Fruit fly (Drosophila melanogaster): Measurements from ENCODE around the gene CG18823.

CG18823 gene

DNA sequence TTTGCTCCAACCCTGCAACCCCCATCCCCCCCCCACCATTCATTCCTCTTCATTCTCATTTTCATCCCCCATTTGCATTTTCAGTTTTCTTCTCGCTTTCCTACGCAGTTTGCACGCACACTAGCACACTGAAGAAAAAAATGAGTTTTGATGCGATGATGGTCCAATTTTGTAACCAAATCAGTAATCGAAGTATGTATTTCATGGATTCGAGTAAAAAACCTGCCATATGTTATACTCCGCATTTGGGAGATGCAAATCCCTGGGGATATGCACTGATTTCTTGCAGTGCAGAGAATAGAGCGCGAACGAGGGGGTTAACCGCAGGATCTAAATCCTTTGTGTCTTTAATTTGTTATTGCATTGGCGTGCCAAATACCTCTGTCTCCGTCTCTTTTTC, 34.4 kb upstream of the CG18823 start (continued):
- TF ChIP-seq tll (GFP tag; optimal IDR thresholded peaks at IDR 0.05) (no peak), H15 (GFP tag; IDR thresholded peaks at IDR 0.05) (peak; percentile 51; the same call in 1 of the 3 replicates), CG3847 (GFP tag; IDR thresholded peaks at IDR 0.05) (peak; percentile 48; the same call in 1 of the 2 replicates), CG10431 (GFP tag; optimal IDR thresholded peaks at IDR 0.05) (no peak), CG9797 (GFP tag; optimal IDR thresholded peaks at IDR 0.05) (no peak), ranshi (GFP tag; IDR thresholded peaks at IDR 0.05) (peak; percentile 59), CG10147 (GFP tag; optimal IDR thresholded peaks at IDR 0.05) (peak; percentile 44), Ets65A (GFP tag) (peak; percentile 93), CG17829 (tag; optimal IDR thresholded peaks at IDR 0.05) (peak; percentile 23), CG3407 (GFP tag; optimal IDR thresholded peaks at IDR 0.05) (no peak), kni (GFP tag; optimal IDR thresholded peaks at IDR 0.05) (no peak), pb (GFP tag; optimal IDR thresholded peaks at IDR 0.05) (peak; percentile 62), CG17612 (GFP tag; IDR thresholded peaks at IDR 0.05) (no peak), insv (GFP tag; optimal IDR thresholded peaks at IDR 0.05) (no peak), CG11398 (GFP tag; optimal IDR thresholded peaks at IDR 0.05) (no peak), pum (GFP tag; optimal IDR thresholded peaks at IDR 0.05) (peak; percentile 51), Hr51 (GFP tag; optimal IDR thresholded peaks at IDR 0.05) (peak; percentile 7 to 65), ttk (GFP tag; IDR thresholded peaks at IDR 0.05) (peak; percentile 56), CG6791 (GFP tag; IDR thresholded peaks at IDR 0.05; ENCODE audit: partially characterized antibody) (no peak), CG18262 (tag; optimal IDR thresholded peaks at IDR 0.05) (peak; percentile 42), CG3065 (GFP tag; optimal IDR thresholded peaks at IDR 0.05) (no peak), Stat92E (GFP tag; optimal IDR thresholded peaks at IDR 0.05) (no peak), E2f1 (GFP tag; IDR thresholded peaks at IDR 0.05) (peak; percentile 44), sqz (GFP tag; optimal IDR thresholded peaks at IDR 0.05) (no peak), Ptx1 (GFP tag; IDR thresholded peaks at IDR 0.05) (peak; percentile 66), so (GFP tag; IDR thresholded peaks at IDR 0.05) (0 out of 3 replicates have a peak, but pooled peaks have one; percentile 21), dan (GFP tag; IDR thresholded peaks at IDR 0.05) (no peak), Lhr (GFP tag; optimal IDR thresholded peaks at IDR 0.05) (no peak), sug (tag; optimal IDR thresholded peaks at IDR 0.05) (no peak), Deaf1 (tag; optimal IDR thresholded peaks at IDR 0.05) (peak; percentile 15), row (GFP tag; IDR thresholded peaks at IDR 0.05) (peak; percentile 66), sr (GFP tag; IDR thresholded peaks at IDR 0.05) (no peak), CG10543 (GFP tag; optimal IDR thresholded peaks at IDR 0.05) (no peak), fd64A (GFP tag; optimal IDR thresholded peaks at IDR 0.05) (no peak), Mes4 (GFP tag; optimal IDR thresholded peaks at IDR 0.05) (no peak), CG3726 (GFP tag; IDR thresholded peaks at IDR 0.05) (0 out of 3 replicates have a peak, but pooled peaks have one; percentile 11), nerfin-1 (tag; optimal IDR thresholded peaks at IDR 0.05) (peak; percentile 26), Vsx1 (GFP tag; optimal IDR thresholded peaks at IDR 0.05) (no peak), org-1 (GFP tag; optimal IDR thresholded peaks at IDR 0.05) (peak; percentile 41), sc (optimal IDR thresholded peaks at IDR 0.05) (no peak), sc (GFP tag; optimal IDR thresholded peaks at IDR 0.05) (no peak), CG9609 (GFP tag; optimal IDR thresholded peaks at IDR 0.05) (peak; percentile 34), CG16815 (GFP tag; optimal IDR thresholded peaks at IDR 0.05) (no peak), otp (GFP tag; IDR thresholded peaks at IDR 0.05) (0 out of 3 replicates have a peak, but pooled peaks have one; percentile 39), grau (tag; optimal IDR thresholded peaks at IDR 0.05) (peak; percentile 64), Sry-δ (GFP tag; optimal IDR thresholded peaks at IDR 0.05) (peak; percentile 18), CoRest (tag; optimal IDR thresholded peaks at IDR 0.05) (peak; percentile 62), tio (GFP tag; optimal IDR thresholded peaks at IDR 0.05) (peak; percentile 14), repo (GFP tag; optimal IDR thresholded peaks at IDR 0.05) (peak; percentile 2), CG6765 (GFP tag; optimal IDR thresholded peaks at IDR 0.05) (no peak), ara (GFP tag; IDR thresholded peaks at IDR 0.05) (peak; percentile 48; the same call in 1 of the 2 replicates)
